Fruit fly (Drosophila melanogaster): ENCODE measurements around the gene SP1029.

SP1029 gene

dm6 chr3R:29250272-29251018 is at the start of gene SP1029:
Gene SP1029 (minus strand): TSS chr3R:29250451.
- TF ChIP-seq CG8478 (optimal IDR thresholded peaks at IDR 0.05), result no peak
- TF ChIP-seq CTCF (optimal IDR thresholded peaks at IDR 0.05), result no peak

dm6 chr3R:29299758-29300437 is 49.6 kb upstream of the SP1029 start:
- TF ChIP-seq CTCF (optimal IDR thresholded peaks at IDR 0.05), result no peak
- no peak for TF ChIP-seq CG8478 (optimal IDR thresholded peaks at IDR 0.05)

- no peak for TF ChIP-seq CG8478 (optimal IDR thresholded peaks at IDR 0.05)
- TF ChIP-seq CTCF (optimal IDR thresholded peaks at IDR 0.05), result no peak
These were observed 47.6 kb upstream of the SP1029 start for dm6 chr3R:29297815-29298214.

dm6 chr3R:29297080-29297479 is 46.8 kb upstream of the SP1029 start, which contains the start of gene CG14506:
Gene CG14506 (minus strand): TSS chr3R:29297180.
- TF ChIP-seq CTCF (optimal IDR thresholded peaks at IDR 0.05) (no peak), CG8478 (optimal IDR thresholded peaks at IDR 0.05) (no peak)

- TF ChIP-seq CTCF (optimal IDR thresholded peaks at IDR 0.05) (no peak), CG8478 (optimal IDR thresholded peaks at IDR 0.05) (no peak)
These were observed 43.2 kb upstream of the SP1029 start for dm6 chr3R:29293457-29293856.

dm6 chr3R:29291932-29292331 is 41.7 kb upstream of the SP1029 start:
- TF ChIP-seq CG8478 (optimal IDR thresholded peaks at IDR 0.05) (no peak), CTCF (optimal IDR thresholded peaks at IDR 0.05) (no peak)

- TF ChIP-seq CG8478 (optimal IDR thresholded peaks at IDR 0.05) (no peak), CTCF (optimal IDR thresholded peaks at IDR 0.05) (no peak)
These were observed 40.6 kb upstream of the SP1029 start for dm6 chr3R:29290588-29291530.

- TF ChIP-seq CG8478 (optimal IDR thresholded peaks at IDR 0.05) (no peak), CTCF (optimal IDR thresholded peaks at IDR 0.05) (no peak)
These were observed 37.2 kb upstream of the SP1029 start for dm6 chr3R:29287320-29287957.

dm6 chr3R:29284315-29284714 is 34.1 kb upstream of the SP1029 start:
- no peak for TF ChIP-seq CTCF (optimal IDR thresholded peaks at IDR 0.05)
- TF ChIP-seq CG8478 (optimal IDR thresholded peaks at IDR 0.05), result no peak

dm6 chr3R:29282939-29283616 is 32.8 kb upstream of the SP1029 start:
- no peak for TF ChIP-seq CG8478 (optimal IDR thresholded peaks at IDR 0.05)

dm6 chr3R:29280633-29281572 is 30.7 kb upstream of the SP1029 start:
- TF ChIP-seq CTCF (optimal IDR thresholded peaks at IDR 0.05) (no peak), CG8478 (optimal IDR thresholded peaks at IDR 0.05) (no peak)

dm6 chr3R:29279557-29280203 is 29.4 kb upstream of the SP1029 start:
- TF ChIP-seq CG8478 (optimal IDR thresholded peaks at IDR 0.05) (no peak), CTCF (optimal IDR thresholded peaks at IDR 0.05) (no peak)

dm6 chr3R:29277748-29278147 is 27.5 kb upstream of the SP1029 start:
- no peak for TF ChIP-seq CTCF (optimal IDR thresholded peaks at IDR 0.05)
- TF ChIP-seq CG8478 (optimal IDR thresholded peaks at IDR 0.05), result no peak

Data from S2 (cell line).